Fruit fly (Drosophila melanogaster): ENCODE results near the gene Nemp.

Nemp gene

DNA sequence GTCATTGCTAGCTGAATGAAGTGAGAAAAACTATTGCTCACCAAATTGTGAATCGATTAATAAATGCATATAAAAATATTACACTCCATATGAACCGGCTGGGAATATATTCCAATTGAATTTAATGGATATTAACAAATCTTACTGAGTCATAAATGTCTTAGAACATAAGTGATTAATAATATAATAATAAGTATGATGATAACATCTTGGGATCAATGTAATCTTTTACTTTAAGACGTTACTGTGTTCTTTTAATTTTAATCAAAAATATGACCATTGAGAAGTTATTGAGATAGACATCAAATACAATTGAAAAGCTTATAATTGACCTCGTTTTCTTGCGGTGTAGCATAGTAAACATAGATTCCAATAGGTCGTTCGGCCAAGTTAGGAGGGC lies 37.5 kb upstream of the Nemp start (continued):
- TF ChIP-seq CG32006 (GFP tag; optimal IDR thresholded peaks at IDR 0.05), result peak; percentile 43
- TF ChIP-seq fd59A (GFP tag; optimal IDR thresholded peaks at IDR 0.05), result no peak
- no peak for TF ChIP-seq salr (GFP tag; optimal IDR thresholded peaks at IDR 0.05)
- TF ChIP-seq achi (GFP tag; optimal IDR thresholded peaks at IDR 0.05), result no peak
- TF ChIP-seq lz (GFP tag; optimal IDR thresholded peaks at IDR 0.05), result no peak
- TF ChIP-seq Lpt (GFP tag; optimal IDR thresholded peaks at IDR 0.05), result peak; percentile 7
- no peak for TF ChIP-seq CG6854 (GFP tag; optimal IDR thresholded peaks at IDR 0.05)
- no peak for TF ChIP-seq CG8632 (GFP tag; optimal IDR thresholded peaks at IDR 0.05)
- TF ChIP-seq spab (GFP tag; optimal IDR thresholded peaks at IDR 0.05), result no peak
- no peak for TF ChIP-seq CG8119 (GFP tag; IDR thresholded peaks at IDR 0.05)

dm6 chrX:16691440-16691839 lies 36.6 kb upstream of the Nemp start:
- peak; percentile 88 for TF ChIP-seq CG15336 (GFP tag; IDR thresholded peaks at IDR 0.05)
- TF ChIP-seq Eip75B (GFP tag; optimal IDR thresholded peaks at IDR 0.05), result peak; percentile 65
- TF ChIP-seq CG7368 (GFP tag; optimal IDR thresholded peaks at IDR 0.05), result peak; percentile 64
- peak; percentile 57 for TF ChIP-seq svp (GFP tag)
- TF ChIP-seq CG31627 (GFP tag; optimal IDR thresholded peaks at IDR 0.05), result peak; percentile 80
- peak; percentile 51 for TF ChIP-seq CG11902 (GFP tag; optimal IDR thresholded peaks at IDR 0.05)
- TF ChIP-seq Eip78C (GFP tag), result peak; percentile 93
- peak; percentile 52 for TF ChIP-seq CG34406 (GFP tag; optimal IDR thresholded peaks at IDR 0.05)
- peak; percentile 78 for TF ChIP-seq CG3919 (GFP tag; optimal IDR thresholded peaks at IDR 0.05)
- TF ChIP-seq OdsH (GFP tag; optimal IDR thresholded peaks at IDR 0.05), result peak; percentile 80
- peak; percentile 61 for TF ChIP-seq CG6792 (GFP tag; optimal IDR thresholded peaks at IDR 0.05)
- TF ChIP-seq CG3032 (tag; optimal IDR thresholded peaks at IDR 0.05), result peak; percentile 55
- peak; percentile 76 for TF ChIP-seq net (GFP tag; optimal IDR thresholded peaks at IDR 0.05)
- TF ChIP-seq lz (GFP tag; optimal IDR thresholded peaks at IDR 0.05), result peak; percentile 63
- peak; percentile 87 for TF ChIP-seq Hr4 (GFP tag; optimal IDR thresholded peaks at IDR 0.05)
- peak; percentile 50 for TF ChIP-seq dsx (GFP tag; optimal IDR thresholded peaks at IDR 0.05; ENCODE audit: poor library complexity, severe bottlenecking)
- TF ChIP-seq CG6163 (GFP tag; IDR thresholded peaks at IDR 0.05), result peak; percentile 87
- peak; percentile 59 for TF ChIP-seq Sox15 (GFP tag; optimal IDR thresholded peaks at IDR 0.05)
- peak; percentile 67 for TF ChIP-seq CG10669 (GFP tag; optimal IDR thresholded peaks at IDR 0.05)
- peak; percentile 53 for TF ChIP-seq Ets96B (tag; optimal IDR thresholded peaks at IDR 0.05)
- TF ChIP-seq achi (GFP tag; optimal IDR thresholded peaks at IDR 0.05), result peak; percentile 75
- peak; percentile 86 for TF ChIP-seq Gug (GFP tag; IDR thresholded peaks at IDR 0.05)
- TF ChIP-seq Hr38 (GFP tag; optimal IDR thresholded peaks at IDR 0.05), result no peak
- TF ChIP-seq Met (GFP tag; optimal IDR thresholded peaks at IDR 0.05), result peak; percentile 58
- TF ChIP-seq Sox102F (GFP tag; optimal IDR thresholded peaks at IDR 0.05), result peak; percentile 51
- TF ChIP-seq eg (GFP tag; IDR thresholded peaks at IDR 0.05), result peak; percentile 94
- TF ChIP-seq Lpt (GFP tag; optimal IDR thresholded peaks at IDR 0.05), result peak; percentile 80
- TF ChIP-seq Hr39 (GFP tag; optimal IDR thresholded peaks at IDR 0.05), result peak; percentile 81
- peak; percentile 41 for TF ChIP-seq CG11762 (GFP tag; optimal IDR thresholded peaks at IDR 0.05; ENCODE audit: insufficient read depth)
- peak; percentile 56 for TF ChIP-seq Ets21C (GFP tag; optimal IDR thresholded peaks at IDR 0.05)
- TF ChIP-seq Sox14 (GFP tag; optimal IDR thresholded peaks at IDR 0.05), result peak; percentile 80
- peak; percentile 66 for TF ChIP-seq CG10631 (GFP tag; optimal IDR thresholded peaks at IDR 0.05)
- TF ChIP-seq salr (GFP tag; optimal IDR thresholded peaks at IDR 0.05), result peak; percentile 33 to 70
- peak; percentile 61 for TF ChIP-seq CG1621 (tag; optimal IDR thresholded peaks at IDR 0.05)
- peak; percentile 65 for TF ChIP-seq esn (GFP tag; optimal IDR thresholded peaks at IDR 0.05)
- peak; percentile 68 for TF ChIP-seq dac (GFP tag; optimal IDR thresholded peaks at IDR 0.05)
- TF ChIP-seq cyc (GFP tag; optimal IDR thresholded peaks at IDR 0.05), result peak; percentile 72
- TF ChIP-seq Smox (GFP tag; optimal IDR thresholded peaks at IDR 0.05), result peak; percentile 61
- TF ChIP-seq CG8632 (GFP tag; optimal IDR thresholded peaks at IDR 0.05), result peak; percentile 55
- TF ChIP-seq CG6854 (GFP tag; optimal IDR thresholded peaks at IDR 0.05), result no peak
- peak; percentile 79 for TF ChIP-seq pdm3 (GFP tag; optimal IDR thresholded peaks at IDR 0.05)
- no peak for TF ChIP-seq Blimp-1 (GFP tag; optimal IDR thresholded peaks at IDR 0.05)
- TF ChIP-seq CG4318 (GFP tag; optimal IDR thresholded peaks at IDR 0.05), result peak; percentile 60
- peak; percentile 11 for TF ChIP-seq CG9139 (GFP tag; optimal IDR thresholded peaks at IDR 0.05)
- TF ChIP-seq fkh (GFP tag; optimal IDR thresholded peaks at IDR 0.05), result no peak
- peak; percentile 57 for TF ChIP-seq fd59A (GFP tag; optimal IDR thresholded peaks at IDR 0.05)
- TF ChIP-seq CG11294 (GFP tag; IDR thresholded peaks at IDR 0.05), result peak; percentile 76; the same call in 1 of the 2 replicates
